Worm (Caenorhabditis elegans) whole organism, L2 larva: ENCODE data around the gene trd-1.

Source experiments
- alr-1 ChIP-seq: fragments of 150-350 bp; optimal IDR thresholded peaks from 2 replicates; lab custom pipeline; 2014; ENCODE audit warnings: missing biosample characterization, missing genetic modification characterization
- blmp-1 ChIP-seq: sonication (generic microtip); optimal IDR thresholded peaks from 2 replicates; lab custom pipeline; 2017; ENCODE audit warnings: missing genetic modification characterization, mild to moderate bottlenecking, missing compliant biosample characterization, antibody characterized with exemption, moderate library complexity; ENCODE audit not compliant: insufficient read depth
- ceh-16 ChIP-seq: fragments of 150-350 bp; optimal IDR thresholded peaks from 2 replicates; lab custom pipeline; 2014; ENCODE audit warnings: missing biosample characterization, missing genetic modification characterization
- mdl-1 ChIP-seq, 2 experiments: fragments of 150-350 bp in 1 of 2; sonication (generic microtip) in 1 of 2; optimal IDR thresholded peaks; 2 replicates each; lab custom pipeline; 2017; ENCODE audit warnings: missing biosample characterization in 2 of 2, missing genetic modification characterization in 2 of 2
- nhr-11 ChIP-seq: fragments of 150-350 bp; optimal IDR thresholded peaks from 2 replicates; lab custom pipeline; 2014; ENCODE audit warnings: missing biosample characterization, missing genetic modification characterization
- nhr-77 ChIP-seq: fragments of 150-350 bp; optimal IDR thresholded peaks from 2 replicates; lab custom pipeline; 2014; ENCODE audit warnings: missing biosample characterization, missing genetic modification characterization

DNA sequence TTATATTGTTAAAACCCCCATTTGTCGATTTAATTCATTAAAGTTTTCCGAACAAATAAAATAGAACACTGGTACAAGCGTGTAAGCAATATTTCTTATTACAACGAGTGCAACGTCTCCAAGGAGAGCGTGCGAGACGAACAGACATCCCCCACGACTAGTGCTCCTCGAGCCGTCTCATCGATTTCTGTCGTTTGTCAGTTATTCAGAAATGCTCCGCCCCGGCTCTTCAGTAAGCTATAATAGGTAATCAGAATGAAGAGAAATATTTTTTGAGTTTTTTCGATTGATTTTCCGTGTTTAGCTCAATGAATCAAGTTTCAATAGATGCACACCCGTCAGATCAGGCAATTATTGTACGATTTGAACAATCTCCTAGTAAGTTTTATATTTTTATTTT lies 47.3 kb upstream of the trd-1 start, which contains the start of gene kap-1:
- no peak for TF ChIP-seq alr-1 (tag; lab: Kevin White, UChicago)
- no peak for TF ChIP-seq nhr-11
- no peak for TF ChIP-seq nhr-77
- no peak for TF ChIP-seq mdl-1 (tag; optimal IDR thresholded peaks at IDR 0.05; lab: Kevin White, UChicago)
- no peak for TF ChIP-seq ceh-16 (tag; lab: Kevin White, UChicago)
- TF ChIP-seq blmp-1 (tag; lab: Kevin White, UChicago): no peak
